Worm (Caenorhabditis elegans): Measurements from ENCODE around the gene pqn-15.

Gene pqn-15

DNA sequence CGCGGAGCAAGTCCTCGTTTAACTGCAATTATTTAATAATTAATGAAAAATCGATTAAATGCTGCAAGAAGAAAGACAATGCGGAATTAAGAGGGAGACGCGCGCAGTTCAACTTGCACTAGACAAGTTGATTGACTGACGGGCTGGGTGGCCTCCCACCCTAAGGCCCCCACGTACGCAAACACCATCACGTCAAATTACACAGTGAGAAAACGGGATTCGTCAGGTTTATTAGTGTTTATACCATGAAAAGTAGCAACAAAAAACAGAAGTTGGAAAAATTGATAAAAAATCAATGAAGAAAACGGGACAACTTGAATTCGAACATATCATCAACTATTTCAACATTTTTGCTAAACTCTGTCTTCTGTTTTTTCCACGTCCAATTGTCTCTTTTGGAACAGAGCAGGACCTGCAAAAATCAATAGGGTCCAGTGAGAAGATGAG lies 821 bp upstream of the pqn-15 start:
- TF ChIP-seq ceh-40 (GFP tag; IDR thresholded peaks at IDR 0.05) (no peak), nhr-27 (tag; optimal IDR thresholded peaks at IDR 0.05) (no peak), ztf-26 (tag; optimal IDR thresholded peaks at IDR 0.05) (no peak), snpc-4 (GFP tag; optimal IDR thresholded peaks at IDR 0.05) (no peak), snpc-4 (tag; optimal IDR thresholded peaks at IDR 0.05) (no peak), nhr-80 (tag; optimal IDR thresholded peaks at IDR 0.05) (peak; percentile 81), pha-4 (tag; optimal IDR thresholded peaks at IDR 0.05) (no peak), let-607 (tag; optimal IDR thresholded peaks at IDR 0.05) (peak; percentile 11 to 20), attf-5 (GFP tag; optimal IDR thresholded peaks at IDR 0.05) (peak; percentile 39), lin-26 (GFP tag; IDR thresholded peaks at IDR 0.05) (no peak), ccch-3 (GFP tag; optimal IDR thresholded peaks at IDR 0.05) (no peak), B0035.1 (tag; optimal IDR thresholded peaks at IDR 0.05) (no peak)

DNA sequence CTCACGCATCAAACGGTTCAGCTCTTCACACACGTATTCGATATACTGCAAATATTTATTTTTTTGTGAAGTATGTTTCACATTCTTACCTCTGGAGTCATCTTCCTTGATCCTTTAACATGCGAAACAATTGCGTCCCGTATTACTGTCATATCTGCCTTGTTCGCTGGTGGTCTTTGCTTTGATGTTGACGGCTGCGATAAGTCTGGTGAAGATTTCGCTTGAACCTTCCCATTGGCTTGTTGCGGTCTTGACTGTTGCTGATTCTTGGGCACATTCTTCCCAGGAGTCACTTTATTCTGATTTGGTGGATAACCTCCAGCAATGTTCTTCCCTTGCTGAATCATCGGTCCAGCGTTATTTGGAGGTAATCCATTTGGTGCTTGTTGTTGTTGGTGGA lies 3.6 kb downstream of the pqn-15 start:
- TF ChIP-seq nfyb-1 (GFP tag; IDR thresholded peaks at IDR 0.05) (no peak), lin-26 (GFP tag; IDR thresholded peaks at IDR 0.05) (no peak), snpc-3.4 (tag; optimal IDR thresholded peaks at IDR 0.05) (no peak), egrh-3 (GFP tag; IDR thresholded peaks at IDR 0.05) (no peak), mel-28 (tag; optimal IDR thresholded peaks at IDR 0.05; ENCODE audit: borderline replicate concordance) (no peak), ceh-79 (tag; optimal IDR thresholded peaks at IDR 0.05) (no peak), ekl-4 (GFP tag; IDR thresholded peaks at IDR 0.05) (no peak), somi-1 (GFP tag; optimal IDR thresholded peaks at IDR 0.05) (no peak)

DNA sequence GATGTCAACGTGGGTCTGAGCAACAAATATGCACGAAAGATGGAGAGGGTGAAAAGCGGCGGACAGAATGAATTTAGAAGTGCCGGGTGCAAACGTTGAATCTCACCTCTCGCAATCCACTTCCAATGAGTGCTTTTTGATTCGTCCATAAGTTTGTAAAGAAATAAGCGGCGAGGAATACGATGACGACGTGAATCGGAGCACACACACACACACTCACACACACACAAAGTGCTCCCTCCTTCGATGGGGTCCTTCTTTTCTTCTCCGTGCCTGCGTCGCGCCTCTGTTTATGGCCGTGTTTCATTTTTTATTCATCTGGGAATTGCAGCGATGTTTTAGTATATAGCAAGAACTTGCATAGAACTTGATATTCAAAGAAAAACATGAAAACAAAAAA lies 9.3 kb downstream of the pqn-15 start, which contains the start of gene paf-2:
Gene paf-2 (minus strand): TSS at position 290 of the 400 bp plus-strand sequence.
- TF ChIP-seq ceh-27 (GFP tag; optimal IDR thresholded peaks at IDR 0.05) (peak; percentile 40), ztf-18 (tag; optimal IDR thresholded peaks at IDR 0.05) (no peak)

DNA sequence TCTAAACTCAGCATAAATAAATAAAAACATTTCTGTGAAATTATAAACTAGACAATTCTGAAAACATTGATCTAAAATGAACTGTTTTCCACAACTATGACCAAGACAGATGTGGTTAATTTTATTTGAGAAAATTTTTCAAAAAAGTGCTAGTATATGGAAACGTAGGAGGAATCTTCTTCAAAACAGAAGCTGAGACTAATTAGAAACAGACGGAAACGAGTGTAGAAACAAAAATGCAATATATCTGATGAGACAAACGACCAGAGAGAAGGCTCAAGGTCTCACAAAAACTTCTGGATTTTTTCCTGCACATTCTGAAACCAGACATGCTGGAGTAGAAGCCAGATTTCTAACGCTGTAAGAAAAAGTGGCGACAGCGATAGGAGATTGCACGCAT lies 10.8 kb downstream of the pqn-15 start:
- TF ChIP-seq T26A5.8 (tag; optimal IDR thresholded peaks at IDR 0.05) (no peak), sptf-2 (GFP tag; optimal IDR thresholded peaks at IDR 0.05) (no peak), F55B11.4 (tag; optimal IDR thresholded peaks at IDR 0.05; ENCODE audit: borderline replicate concordance, insufficient read depth) (no peak), repo-1 (tag; optimal IDR thresholded peaks at IDR 0.05) (no peak)

DNA sequence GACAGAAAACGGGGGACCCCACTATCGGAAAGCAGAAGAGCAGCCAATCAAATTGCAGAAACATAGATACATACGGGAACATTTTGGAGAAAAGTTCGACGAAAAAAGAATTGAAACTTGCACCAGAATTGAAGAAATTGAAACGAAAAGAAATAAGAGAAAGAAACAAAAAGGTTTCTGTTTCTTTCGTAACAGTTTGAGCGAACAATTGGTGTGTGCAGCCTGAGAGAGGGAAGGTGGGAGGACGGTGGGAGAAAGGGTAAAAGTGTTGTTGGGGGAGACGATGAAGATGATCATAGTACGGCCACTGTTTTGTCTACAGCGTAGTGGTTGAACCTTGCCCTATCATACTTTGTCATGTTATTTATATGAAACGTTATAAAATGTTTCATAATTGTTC lies 11.8 kb downstream of the pqn-15 start:
- TF ChIP-seq nhr-80 (tag; optimal IDR thresholded peaks at IDR 0.05) (peak; percentile 26), egrh-3 (GFP tag; IDR thresholded peaks at IDR 0.05) (peak; percentile 31; the same call in 1 of the 2 replicates), cebp-1 (GFP tag; IDR thresholded peaks at IDR 0.05) (peak; percentile 38; the same call in 1 of the 2 replicates), cebp-1 (tag; optimal IDR thresholded peaks at IDR 0.05) (peak; percentile 84), cebp-2 (GFP tag; IDR thresholded peaks at IDR 0.05) (no peak)

DNA sequence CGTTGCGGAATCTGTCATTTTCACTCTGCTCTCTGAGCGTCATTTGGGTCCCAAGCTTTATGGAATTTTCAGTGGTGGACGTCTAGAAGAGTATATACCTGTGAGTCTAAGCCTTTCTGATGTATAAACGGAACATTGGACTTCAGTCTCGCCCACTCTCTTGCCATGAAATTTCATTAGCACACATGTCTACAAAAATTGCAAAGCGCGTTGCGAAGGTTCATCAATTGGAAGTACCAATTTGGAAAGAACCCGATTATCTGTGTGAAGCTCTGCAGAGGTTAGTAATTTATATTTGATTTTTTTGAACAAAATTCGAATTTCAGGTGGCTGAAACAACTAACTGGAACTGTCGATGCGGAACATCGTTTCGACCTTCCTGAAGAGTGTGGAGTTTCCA lies 17.0 kb downstream of the pqn-15 start:
- TF ChIP-seq egl-18 (GFP tag; IDR thresholded peaks at IDR 0.05) (no peak), atf-7 (tag; optimal IDR thresholded peaks at IDR 0.05) (no peak)
